Worm (Caenorhabditis elegans): ENCODE measurements around the gene AH9.1.

ce11 chrX:2197444-2197843, 49.4 kb downstream of the AH9.1 start:
- TF ChIP-seq ama-1 (optimal IDR thresholded peaks at IDR 0.05) (no peak), tbx-37 (GFP tag; conservative IDR thresholded peaks at IDR 0.05) (no peak), ets-7 (tag; optimal IDR thresholded peaks at IDR 0.05) (no peak), hmg-4 (GFP tag; optimal IDR thresholded peaks at IDR 0.05) (no peak), hmbx-1 (tag; optimal IDR thresholded peaks at IDR 0.05) (no peak), tbx-11 (GFP tag; IDR thresholded peaks at IDR 0.05) (no peak), scrt-1 (GFP tag; IDR thresholded peaks at IDR 0.05) (no peak), hnd-1 (tag; optimal IDR thresholded peaks at IDR 0.05) (no peak), ceh-36 (tag; optimal IDR thresholded peaks at IDR 0.05) (no peak), F13C5.2 (tag; optimal IDR thresholded peaks at IDR 0.05) (no peak), sea-1 (GFP tag; conservative IDR thresholded peaks at IDR 0.05) (no peak), B0310.2 (tag; optimal IDR thresholded peaks at IDR 0.05) (no peak), ceh-13 (GFP tag; optimal IDR thresholded peaks at IDR 0.05) (no peak), flt-1 (GFP tag; IDR thresholded peaks at IDR 0.05) (no peak)

All from whole organism, early embryonic.